Worm (Caenorhabditis elegans) whole organism, midembryonic: Measurements from ENCODE around the gene F52H2.1.

Experiments used
- flt-1 ChIP-seq: fragments of 200-800 bp; sonication (Bioruptor generic); IDR thresholded peaks from 2 replicates; pipeline ENCODE4 v1.3.6; 2022; ENCODE audit warnings: missing genetic modification characterization, missing compliant biosample characterization
- med-1 ChIP-seq: sonication (generic microtip); optimal IDR thresholded peaks from 2 replicates; lab custom pipeline; 2017; ENCODE audit warnings: missing genetic modification characterization, mild to moderate bottlenecking, missing compliant biosample characterization, antibody characterized with exemption, missing genetic modification reagents; ENCODE audit not compliant: insufficient read depth
- ref-1 ChIP-seq: fragments of 200-800 bp; sonication (Bioruptor generic); conservative IDR thresholded peaks from 2 replicates; pipeline ENCODE4 v1.3.6; 2022; ENCODE audit warnings: missing genetic modification reagents, missing genetic modification characterization, missing compliant biosample characterization
- tab-1 ChIP-seq: fragments of 200-800 bp; sonication (Bioruptor generic); IDR thresholded peaks from 2 replicates; pipeline ENCODE4 v1.3.6; 2022; ENCODE audit warnings: missing genetic modification characterization, missing compliant biosample characterization
- ztf-29 ChIP-seq: fragments of 200-800 bp; sonication (Bioruptor generic); IDR thresholded peaks from 2 replicates; pipeline ENCODE4 v1.3.6; 2022; ENCODE audit warnings: missing genetic modification reagents, missing genetic modification characterization, missing compliant biosample characterization

DNA sequence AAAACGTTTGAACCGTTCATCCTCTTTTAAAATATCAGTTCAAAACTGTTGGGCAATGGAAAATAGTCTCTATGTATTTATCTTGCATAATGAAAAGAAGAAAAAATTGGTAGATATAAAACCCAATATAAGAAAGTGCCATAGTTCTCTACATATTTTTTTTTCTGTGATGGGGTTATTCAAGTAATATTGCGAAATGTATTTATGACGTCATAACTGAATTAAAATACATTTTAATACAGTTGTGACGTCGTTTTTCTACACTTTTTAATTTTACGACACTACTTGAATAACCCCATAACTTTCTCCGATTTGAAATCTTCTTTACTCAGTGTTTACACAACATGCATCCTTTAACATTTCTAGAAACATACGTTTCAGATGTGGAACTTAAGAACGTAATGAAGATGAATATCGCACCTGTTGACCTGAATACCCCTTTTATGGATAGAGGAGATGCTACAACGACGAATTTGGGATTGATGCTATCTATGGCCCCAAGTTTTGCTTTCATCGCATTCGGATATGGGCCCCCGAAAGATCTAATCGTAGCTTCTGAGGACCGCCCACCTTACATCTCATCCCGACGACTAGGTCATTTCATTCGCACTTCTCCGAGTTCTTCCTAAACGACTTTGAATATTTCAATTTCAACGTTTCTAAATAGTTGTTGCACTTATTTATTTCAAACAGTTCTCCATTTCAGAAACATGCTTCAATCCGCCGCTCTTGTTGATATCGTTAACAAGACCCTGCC, 34.8 kb downstream of the F52H2.1 start, which contains the start of gene T03G6.1:
- no peak for TF ChIP-seq tab-1
- no peak for TF ChIP-seq flt-1 (GFP tag; lab: Robert Waterston, UW)
- no peak for TF ChIP-seq med-1
- TF ChIP-seq ztf-29 (GFP tag; lab: Robert Waterston, UW), result no peak
- no peak for TF ChIP-seq ref-1 (GFP tag; lab: Robert Waterston, UW)
